Worm (Caenorhabditis elegans): Measurements from ENCODE around the gene F35C8.8.

F35C8.8 gene

DNA sequence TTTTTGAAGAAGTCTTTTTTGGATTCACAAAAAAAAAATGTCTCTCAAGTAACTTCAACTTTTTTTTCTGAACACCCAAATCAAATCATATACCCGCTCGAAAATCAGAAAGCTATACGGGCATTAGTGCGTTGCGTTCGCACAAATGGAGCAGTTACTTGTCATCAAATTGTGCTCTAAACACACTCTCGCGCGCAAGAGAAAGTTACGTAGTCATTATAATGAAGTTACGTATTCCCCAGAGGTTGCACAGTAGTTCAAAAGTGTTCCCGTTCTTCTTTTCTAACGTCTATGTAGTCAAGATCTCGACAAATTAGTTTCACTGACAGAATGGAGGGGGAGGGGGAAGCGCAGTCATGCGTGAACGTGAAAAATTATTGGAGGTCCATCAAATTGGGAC lies 50.9 kb downstream of the F35C8.8 start:
- TF ChIP-seq zag-1 (tag; optimal IDR thresholded peaks at IDR 0.05) (no peak), ztf-4 (tag; optimal IDR thresholded peaks at IDR 0.05) (no peak), nhr-43 (tag; optimal IDR thresholded peaks at IDR 0.05; ENCODE audit: poor library complexity, severe bottlenecking) (no peak), nhr-25 (tag; optimal IDR thresholded peaks at IDR 0.05) (no peak), ceh-16 (tag; optimal IDR thresholded peaks at IDR 0.05) (no peak), pqm-1 (tag; optimal IDR thresholded peaks at IDR 0.05) (no peak), lsy-12 (tag; optimal IDR thresholded peaks at IDR 0.05) (no peak), nhr-77 (tag; optimal IDR thresholded peaks at IDR 0.05) (no peak), ZK546.5 (tag; optimal IDR thresholded peaks at IDR 0.05) (no peak), egl-5 (tag; optimal IDR thresholded peaks at IDR 0.05) (no peak), jun-1 (tag; optimal IDR thresholded peaks at IDR 0.05) (no peak), elt-3 (tag; optimal IDR thresholded peaks at IDR 0.05) (no peak), nhr-237 (tag; optimal IDR thresholded peaks at IDR 0.05) (no peak), elt-2 (tag; optimal IDR thresholded peaks at IDR 0.05) (no peak), lin-39 (tag; optimal IDR thresholded peaks at IDR 0.05) (no peak), snpc-4 (tag; optimal IDR thresholded peaks at IDR 0.05) (no peak), pha-4 (tag; optimal IDR thresholded peaks at IDR 0.05) (no peak), ceh-9 (tag; optimal IDR thresholded peaks at IDR 0.05) (no peak), unc-39 (tag; optimal IDR thresholded peaks at IDR 0.05) (no peak), tbx-2 (tag; optimal IDR thresholded peaks at IDR 0.05) (no peak)
